Worm (Caenorhabditis elegans) whole organism, L1 larva: ENCODE data around the gene fbxb-13.

Experiments used
- aha-1 ChIP-seq: fragments of 150-350 bp; optimal IDR thresholded peaks from 2 replicates; lab custom pipeline; 2014; ENCODE audit warnings: missing biosample characterization, missing genetic modification characterization
- ceh-8 ChIP-seq: fragments of 200-800 bp; sonication (Bioruptor generic); optimal IDR thresholded peaks from 2 replicates; lab custom pipeline; 2018; ENCODE audit warnings: mild to moderate bottlenecking, missing genetic modification characterization, moderate library complexity, missing compliant biosample characterization
- dsc-1 ChIP-seq: sonication (generic microtip); optimal IDR thresholded peaks from 2 replicates; lab custom pipeline; 2016; ENCODE audit warnings: mild to moderate bottlenecking, missing genetic modification characterization, missing compliant biosample characterization
- efl-1 ChIP-seq, 4 experiments: fragments of 150-350 bp; optimal IDR thresholded peaks in 3 of 4; peaks in 1 of 4; 1 replicate in 1 of 4; 2 replicates in 3 of 4; lab custom pipeline; 2014; ENCODE audit warnings: missing biosample characterization in 2 of 4, missing genetic modification characterization in 2 of 4, missing genetic modification reagents in 2 of 4
- efl-3 ChIP-seq: fragments of 200-800 bp; sonication (Bioruptor generic); optimal IDR thresholded peaks from 2 replicates; lab custom pipeline; 2018; ENCODE audit warnings: mild to moderate bottlenecking, missing genetic modification characterization, missing compliant biosample characterization
- elt-3 ChIP-seq, 6 experiments: fragments of 150-350 bp in 1 of 6; sonication (generic microtip); optimal IDR thresholded peaks; 2 replicates each; lab custom pipeline; 2017 to 2018; ENCODE audit warnings: missing biosample characterization in 6 of 6, missing genetic modification characterization in 6 of 6, inconsistent platforms in 1 of 6
- grh-1 ChIP-seq: fragments of 200-800 bp; sonication (Bioruptor generic); IDR thresholded peaks from 2 replicates; pipeline ENCODE4 v1.3.6; 2022; ENCODE audit warnings: missing genetic modification reagents, missing genetic modification characterization, missing compliant biosample characterization
- xbp-1 ChIP-seq: sonication (generic microtip); optimal IDR thresholded peaks from 2 replicates; lab custom pipeline; 2016; ENCODE audit warnings: missing genetic modification characterization, missing compliant biosample characterization

ce11 chrII:1787208-1787607 is 869 bp upstream of the fbxb-13 start:
- no peak for TF ChIP-seq grh-1 (GFP tag; lab: Robert Waterston, UW)
- no peak for TF ChIP-seq elt-3 (tag; optimal IDR thresholded peaks at IDR 0.05; lab: Kevin White, UChicago)
- no peak for TF ChIP-seq xbp-1 (tag; lab: Kevin White, UChicago)
- TF ChIP-seq ceh-8 (GFP tag; lab: Kevin White, UChicago), result no peak
- TF ChIP-seq efl-1 (optimal IDR thresholded peaks at IDR 0.05; lab: Kevin White, UChicago), result no peak
- no peak for TF ChIP-seq efl-1 (GFP tag; optimal IDR thresholded peaks at IDR 0.05 in 1 of 2; lab: Kevin White, UChicago)
- TF ChIP-seq efl-3 (GFP tag; lab: Kevin White, UChicago), result no peak
- no peak for TF ChIP-seq aha-1 (tag; lab: Kevin White, UChicago)
- no peak for TF ChIP-seq dsc-1 (tag; lab: Kevin White, UChicago)
